Fruit fly (Drosophila melanogaster) whole organism, embryonic: Measurements from ENCODE around the gene Crtc.

Source experiments
- Abd-B ChIP-seq: fragments of 200-800 bp; sonication (Bioruptor generic); optimal IDR thresholded peaks from 2 replicates; lab custom pipeline; 2018; ENCODE audit warnings: missing biosample characterization, mild to moderate bottlenecking, missing genetic modification characterization, moderate library complexity
- CG10543 ChIP-seq: fragments of 200-800 bp; sonication (Bioruptor generic); optimal IDR thresholded peaks from 3 replicates; lab custom pipeline; 2017; ENCODE audit warnings: missing biosample characterization, mild to moderate bottlenecking, missing genetic modification characterization, moderate library complexity
- CG11723 ChIP-seq: fragments of 200-800 bp; sonication (Bioruptor generic); optimal IDR thresholded peaks from 2 replicates; lab custom pipeline; 2017; ENCODE audit warnings: missing biosample characterization, mild to moderate bottlenecking, missing genetic modification characterization
- CG12155 ChIP-seq: fragments of 200-800 bp; sonication (Bioruptor generic); optimal IDR thresholded peaks from 3 replicates; lab custom pipeline; 2016; ENCODE audit warnings: missing biosample characterization, missing genetic modification characterization
- CG13894 ChIP-seq: fragments of 200-800 bp; sonication (Bioruptor generic); optimal IDR thresholded peaks from 3 replicates; lab custom pipeline; 2018; ENCODE audit warnings: missing biosample characterization, mild to moderate bottlenecking, missing genetic modification characterization, moderate library complexity
- CG14965 ChIP-seq: fragments of 200-800 bp; sonication (Bioruptor generic); optimal IDR thresholded peaks from 2 replicates; lab custom pipeline; 2016; ENCODE audit warnings: missing biosample characterization, missing genetic modification characterization, borderline replicate concordance
- CG1529 ChIP-seq: fragments of 200-800 bp; sonication (Bioruptor generic); optimal IDR thresholded peaks from 3 replicates; lab custom pipeline; 2018; ENCODE audit warnings: missing biosample characterization, missing genetic modification characterization
- CG15514 ChIP-seq: fragments of 200-800 bp; sonication (Bioruptor generic); optimal IDR thresholded peaks from 3 replicates; lab custom pipeline; 2017; ENCODE audit warnings: missing biosample characterization, missing genetic modification characterization, mild to moderate bottlenecking, moderate library complexity, missing genetic modification reagents
- CG17385 ChIP-seq: fragments of 200-800 bp; sonication (Bioruptor generic); optimal IDR thresholded peaks from 3 replicates; lab custom pipeline; 2018; ENCODE audit warnings: missing biosample characterization, mild to moderate bottlenecking, missing genetic modification characterization
- CG17612 ChIP-seq: fragments of 200-800 bp; sonication (Bioruptor generic); IDR thresholded peaks from 2 replicates; pipeline ENCODE4 v1.3.6; 2022; ENCODE audit warnings: missing biosample characterization, missing genetic modification characterization
- CG4617 ChIP-seq: fragments of 200-800 bp; sonication (Bioruptor generic); optimal IDR thresholded peaks from 3 replicates; lab custom pipeline; 2016; ENCODE audit warnings: missing biosample characterization, missing genetic modification characterization, borderline replicate concordance
- CG6254 ChIP-seq: fragments of 200-800 bp; sonication (Bioruptor generic); optimal IDR thresholded peaks from 3 replicates; lab custom pipeline; 2017; ENCODE audit warnings: mild to moderate bottlenecking, missing biosample characterization, missing genetic modification reagents, missing genetic modification characterization
- CG7271 ChIP-seq: fragments of 200-800 bp; sonication (Bioruptor generic); optimal IDR thresholded peaks from 2 replicates; lab custom pipeline; 2018; ENCODE audit warnings: missing biosample characterization, mild to moderate bottlenecking, missing genetic modification characterization, moderate library complexity
- CG8944 ChIP-seq: fragments of 200-800 bp; sonication (Bioruptor generic); optimal IDR thresholded peaks from 3 replicates; lab custom pipeline; 2016; ENCODE audit warnings: missing biosample characterization, missing genetic modification characterization
- CG9215 ChIP-seq: fragments of 200-800 bp; sonication (Bioruptor generic); IDR thresholded peaks from 2 replicates; pipeline ENCODE4 v1.3.6; 2022; ENCODE audit warnings: missing biosample characterization, missing genetic modification characterization
- CkIIα-i1 ChIP-seq: fragments of 200-800 bp; sonication (Bioruptor generic); IDR thresholded peaks from 2 replicates; pipeline ENCODE4 v1.3.6; 2022; ENCODE audit warnings: missing biosample characterization, missing genetic modification characterization
- CoRest ChIP-seq: fragments of 200-800 bp; sonication (Bioruptor generic); optimal IDR thresholded peaks from 3 replicates; lab custom pipeline; 2018; ENCODE audit warnings: missing biosample characterization, mild to moderate bottlenecking, missing genetic modification characterization, moderate library complexity
- Dip3 ChIP-seq: fragments of 200-800 bp; sonication (Bioruptor generic); optimal IDR thresholded peaks from 3 replicates; lab custom pipeline; 2016; ENCODE audit warnings: missing biosample characterization, missing genetic modification characterization
- Hey ChIP-seq: fragments of 200-800 bp; sonication (Bioruptor generic); optimal IDR thresholded peaks from 3 replicates; lab custom pipeline; 2018; ENCODE audit warnings: missing biosample characterization, mild to moderate bottlenecking, missing genetic modification characterization
- Hr51 ChIP-seq, 2 experiments: fragments of 200-800 bp; sonication (Bioruptor generic); optimal IDR thresholded peaks; 2 replicates in 1 of 2; 3 replicates in 1 of 2; lab custom pipeline; 2016 to 2018; ENCODE audit warnings: missing biosample characterization in 2 of 2, missing genetic modification characterization in 2 of 2, mild to moderate bottlenecking in 1 of 2, moderate library complexity in 1 of 2
- Lim3 ChIP-seq: fragments of 200-800 bp; sonication (Bioruptor generic); IDR thresholded peaks from 2 replicates; pipeline ENCODE4 v1.3.6; 2022; ENCODE audit warnings: missing biosample characterization, missing genetic modification characterization
- MBD-R2 ChIP-seq: fragments of 200-800 bp; sonication (Bioruptor generic); IDR thresholded peaks from 2 replicates; pipeline ENCODE4 v1.3.6; 2022; ENCODE audit warnings: missing biosample characterization, missing genetic modification characterization
- Meics ChIP-seq: fragments of 200-800 bp; sonication (Bioruptor generic); optimal IDR thresholded peaks from 2 replicates; lab custom pipeline; 2017; ENCODE audit warnings: missing biosample characterization, mild to moderate bottlenecking, missing genetic modification characterization
- Oli ChIP-seq: fragments of 200-800 bp; sonication (Bioruptor generic); optimal IDR thresholded peaks from 2 replicates; lab custom pipeline; 2018; ENCODE audit warnings: missing biosample characterization, mild to moderate bottlenecking, missing genetic modification characterization, moderate library complexity
- Spps ChIP-seq: fragments of 200-800 bp; sonication (Bioruptor generic); optimal IDR thresholded peaks from 2 replicates; lab custom pipeline; 2018; ENCODE audit warnings: missing biosample characterization, mild to moderate bottlenecking, missing genetic modification characterization
- ac ChIP-seq: fragments of 200-800 bp; sonication (Bioruptor generic); optimal IDR thresholded peaks from 3 replicates; lab custom pipeline; 2017; ENCODE audit warnings: missing biosample characterization, mild to moderate bottlenecking, missing genetic modification characterization
- crp ChIP-seq, 2 experiments: fragments of 200-800 bp; sonication (Bioruptor generic); optimal IDR thresholded peaks; 2 replicates in 1 of 2; 3 replicates in 1 of 2; lab custom pipeline; 2017; ENCODE audit warnings: missing biosample characterization in 2 of 2, missing genetic modification characterization in 2 of 2, mild to moderate bottlenecking in 1 of 2, moderate library complexity in 1 of 2
- cwo ChIP-seq: fragments of 200-800 bp; sonication (Bioruptor generic); optimal IDR thresholded peaks from 3 replicates; lab custom pipeline; 2017; ENCODE audit warnings: missing biosample characterization, missing genetic modification characterization, mild to moderate bottlenecking, moderate library complexity, missing genetic modification reagents
- dpn ChIP-seq, 2 experiments: fragments of 200-800 bp; sonication (Bioruptor generic); optimal IDR thresholded peaks; 3 replicates each; lab custom pipeline; 2016; ENCODE audit warnings: missing biosample characterization in 2 of 2, missing genetic modification characterization in 2 of 2
- dysf ChIP-seq: fragments of 200-800 bp; sonication (Bioruptor generic); IDR thresholded peaks from 3 replicates; pipeline ENCODE4 v1.3.6; 2022; ENCODE audit warnings: missing biosample characterization, missing genetic modification characterization
- esg ChIP-seq: fragments of 200-800 bp; sonication (Bioruptor generic); conservative IDR thresholded peaks from 2 replicates; pipeline ENCODE4 v1.3.6; 2022; ENCODE audit warnings: missing biosample characterization, missing genetic modification characterization
- fru ChIP-seq: fragments of >200 bp; optimal IDR thresholded peaks from 2 replicates; lab custom pipeline; 2017
- gce ChIP-seq: fragments of 200-800 bp; sonication (Bioruptor generic); IDR thresholded peaks from 3 replicates; pipeline ENCODE4 v1.3.6; 2022; ENCODE audit warnings: missing biosample characterization, missing genetic modification characterization
- gcm ChIP-seq: fragments of 200-800 bp; sonication (Bioruptor generic); optimal IDR thresholded peaks from 2 replicates; lab custom pipeline; 2019; ENCODE audit warnings: missing biosample characterization, mild to moderate bottlenecking, missing genetic modification characterization, moderate library complexity
- ham ChIP-seq: fragments of 200-800 bp; sonication (Bioruptor generic); IDR thresholded peaks from 2 replicates; pipeline ENCODE4 v1.3.6; 2022; ENCODE audit warnings: missing biosample characterization, missing genetic modification characterization
- her ChIP-seq: fragments of 200-800 bp; sonication (Bioruptor generic); optimal IDR thresholded peaks from 2 replicates; lab custom pipeline; 2016; ENCODE audit warnings: missing biosample characterization, missing genetic modification characterization
- klu ChIP-seq: fragments of 200-800 bp; sonication (Bioruptor generic); IDR thresholded peaks from 2 replicates; pipeline ENCODE4 v1.3.6; 2022; ENCODE audit warnings: missing biosample characterization, missing genetic modification characterization
- lab ChIP-seq: fragments of 200-800 bp; sonication (Bioruptor generic); optimal IDR thresholded peaks from 3 replicates; lab custom pipeline; 2017; ENCODE audit warnings: missing biosample characterization, missing genetic modification characterization, mild to moderate bottlenecking, moderate library complexity, missing genetic modification reagents
- mam ChIP-seq: fragments of 200-800 bp; sonication (Bioruptor generic); optimal IDR thresholded peaks from 3 replicates; lab custom pipeline; 2016; ENCODE audit warnings: missing biosample characterization, missing genetic modification characterization
- mld ChIP-seq: fragments of 200-800 bp; sonication (Bioruptor generic); IDR thresholded peaks from 3 replicates; pipeline ENCODE4 v1.3.6; 2022; ENCODE audit warnings: missing biosample characterization, missing genetic modification characterization; ENCODE audit not compliant: partially characterized antibody
- nerfin-1 ChIP-seq: fragments of 200-800 bp; sonication (Bioruptor generic); optimal IDR thresholded peaks from 3 replicates; lab custom pipeline; 2019; ENCODE audit warnings: missing biosample characterization, mild to moderate bottlenecking, missing genetic modification characterization, moderate library complexity
- nmo ChIP-seq: fragments of 200-800 bp; sonication (Bioruptor generic); optimal IDR thresholded peaks from 2 replicates; lab custom pipeline; 2018; ENCODE audit warnings: missing biosample characterization, mild to moderate bottlenecking, missing genetic modification characterization, moderate library complexity
- pfk ChIP-seq: fragments of 200-800 bp; sonication (Bioruptor generic); optimal IDR thresholded peaks from 2 replicates; lab custom pipeline; 2018; ENCODE audit warnings: missing biosample characterization, mild to moderate bottlenecking, missing genetic modification characterization, moderate library complexity
- pita ChIP-seq: fragments of 200-800 bp; sonication (Bioruptor generic); optimal IDR thresholded peaks from 2 replicates; lab custom pipeline; 2017; ENCODE audit warnings: missing biosample characterization, mild to moderate bottlenecking, missing genetic modification characterization
- pnt ChIP-seq: fragments of 200-800 bp; sonication (Bioruptor generic); optimal IDR thresholded peaks from 3 replicates; lab custom pipeline; 2016; ENCODE audit warnings: missing biosample characterization, missing genetic modification characterization
- repo ChIP-seq: fragments of 200-800 bp; sonication (Bioruptor generic); optimal IDR thresholded peaks from 2 replicates; lab custom pipeline; 2016; ENCODE audit warnings: missing biosample characterization, missing genetic modification characterization
- salm ChIP-seq: fragments of 200-800 bp; sonication (Bioruptor generic); optimal IDR thresholded peaks from 2 replicates; lab custom pipeline; 2018; ENCODE audit warnings: missing biosample characterization, mild to moderate bottlenecking, missing genetic modification characterization
- slbo ChIP-seq: fragments of 200-800 bp; sonication (Bioruptor generic); IDR thresholded peaks from 2 replicates; pipeline ENCODE4 v1.3.6; 2022; ENCODE audit warnings: missing biosample characterization, missing genetic modification characterization
- unc-4 ChIP-seq: fragments of 200-800 bp; sonication (Bioruptor generic); IDR thresholded peaks from 2 replicates; pipeline ENCODE4 v1.3.6; 2022; ENCODE audit warnings: missing biosample characterization, missing genetic modification characterization; ENCODE audit not compliant: partially characterized antibody
- zf30C ChIP-seq: fragments of 200-800 bp; sonication (Bioruptor generic); optimal IDR thresholded peaks from 3 replicates; lab custom pipeline; 2018; ENCODE audit warnings: missing biosample characterization, mild to moderate bottlenecking, missing genetic modification characterization

Crtc gene

dm6 chr3L:17655837-17656308 is 13.2 kb downstream of the Crtc start (continued):
- TF ChIP-seq crp (GFP tag; optimal IDR thresholded peaks at IDR 0.05; lab: Kevin White, UChicago) (peak in 1 of 2 experiments; percentile 4), Hey (tag; lab: Kevin White, UChicago) (peak; percentile 68), slbo (GFP tag; lab: Robert Waterston, UW) (0 out of 2 replicates have a peak, but pooled peaks have one; percentile 20), dysf (GFP tag; lab: Robert Waterston, UW) (no peak), Dip3 (GFP tag; lab: Kevin White, UChicago) (no peak), mam (GFP tag; lab: Kevin White, UChicago) (no peak), CG17612 (GFP tag; lab: Robert Waterston, UW) (peak; percentile 37; the same call in 1 of the 2 replicates), mld (GFP tag; lab: Robert Waterston, UW) (no peak), CG9215 (GFP tag; lab: Robert Waterston, UW) (no peak), CG1529 (no peak), CG13894 (peak; percentile 45), zf30C (GFP tag; lab: Kevin White, UChicago) (no peak), Lim3 (GFP tag; lab: Robert Waterston, UW) (no peak), CG8944 (GFP tag; lab: Kevin White, UChicago) (no peak), ham (GFP tag; lab: Robert Waterston, UW) (no peak), MBD-R2 (0 out of 2 replicates have a peak, but pooled peaks have one; percentile 24), Abd-B (GFP tag; lab: Kevin White, UChicago) (no peak), gcm (GFP tag; lab: Kevin White, UChicago) (no peak), fru (lab: Kevin White, UChicago) (no peak), CG6254 (GFP tag; lab: Kevin White, UChicago) (peak; percentile 57), lab (GFP tag; lab: Kevin White, UChicago) (peak; percentile 88), pnt (no peak), CkIIα-i1 (GFP tag; lab: Robert Waterston, UW) (no peak), CG14965 (GFP tag; lab: Kevin White, UChicago) (no peak), Hr51 (GFP tag; optimal IDR thresholded peaks at IDR 0.05; lab: Kevin White, UChicago) (peak; percentile 18 to 21), gce (GFP tag; lab: Robert Waterston, UW) (no peak), klu (no peak), pita (no peak), CG11723 (GFP tag; lab: Kevin White, UChicago) (no peak), Oli (tag; lab: Kevin White, UChicago) (no peak), Spps (tag; lab: Kevin White, UChicago) (no peak), repo (GFP tag; lab: Kevin White, UChicago) (no peak), CG7271 (tag; lab: Kevin White, UChicago) (no peak), CoRest (no peak), cwo (GFP tag; lab: Kevin White, UChicago) (peak; percentile 57), CG17385 (GFP tag; lab: Kevin White, UChicago) (peak; percentile 57), nmo (GFP tag; lab: Kevin White, UChicago) (peak; percentile 1), Meics (GFP tag; lab: Kevin White, UChicago) (peak; percentile 68), CG10543 (peak; percentile 87), CG12155 (GFP tag; lab: Kevin White, UChicago) (no peak), dpn (GFP tag; optimal IDR thresholded peaks at IDR 0.05; lab: Kevin White, UChicago) (no peak), ac (GFP tag; lab: Kevin White, UChicago) (no peak), unc-4 (no peak), salm (tag; lab: Kevin White, UChicago) (no peak), esg (GFP tag; lab: Robert Waterston, UW) (no peak), her (GFP tag; lab: Kevin White, UChicago) (no peak), CG15514 (GFP tag; lab: Kevin White, UChicago) (peak; percentile 70), pfk (GFP tag; lab: Kevin White, UChicago) (peak; percentile 55), nerfin-1 (tag; lab: Kevin White, UChicago) (peak; percentile 23), CG4617 (GFP tag; lab: Kevin White, UChicago) (no peak)
